Worm (Caenorhabditis elegans) whole organism, L2 larva: ENCODE measurements around the gene H17B01.2.

Experiments used
- C34F6.9 ChIP-seq: fragments of 150-350 bp; optimal IDR thresholded peaks from 2 replicates; lab custom pipeline; 2014; ENCODE audit warnings: missing biosample characterization, missing genetic modification characterization
- F13H6.1 ChIP-seq: sonication (generic microtip); optimal IDR thresholded peaks from 2 replicates; lab custom pipeline; 2016; ENCODE audit warnings: missing genetic modification characterization, missing compliant biosample characterization
- R02D3.7 ChIP-seq: fragments of 150-350 bp; optimal IDR thresholded peaks from 2 replicates; lab custom pipeline; 2014; ENCODE audit warnings: missing biosample characterization, missing genetic modification characterization
- Y55F3AM.14 ChIP-seq: fragments of 200-800 bp; sonication (Bioruptor generic); optimal IDR thresholded peaks from 2 replicates; lab custom pipeline; 2018; ENCODE audit warnings: mild to moderate bottlenecking, missing genetic modification characterization, missing compliant biosample characterization
- ama-1 ChIP-seq: fragments of 150-350 bp; optimal IDR thresholded peaks from 2 replicates; lab custom pipeline; 2018; ENCODE audit warnings: inconsistent platforms
- ceh-16 ChIP-seq: fragments of 150-350 bp; optimal IDR thresholded peaks from 2 replicates; lab custom pipeline; 2014; ENCODE audit warnings: missing biosample characterization, missing genetic modification characterization
- ceh-82 ChIP-seq: fragments of 150-350 bp; optimal IDR thresholded peaks from 2 replicates; lab custom pipeline; 2014; ENCODE audit warnings: missing biosample characterization, missing genetic modification characterization
- crh-2 ChIP-seq: sonication (generic microtip); optimal IDR thresholded peaks from 2 replicates; lab custom pipeline; 2017; ENCODE audit warnings: missing biosample characterization, missing genetic modification characterization
- dmd-4 ChIP-seq: sonication (generic microtip); optimal IDR thresholded peaks from 2 replicates; lab custom pipeline; 2017; ENCODE audit warnings: missing biosample characterization, missing genetic modification characterization
- elt-1 ChIP-seq: fragments of 150-350 bp; optimal IDR thresholded peaks from 2 replicates; lab custom pipeline; 2014; ENCODE audit warnings: missing biosample characterization, missing genetic modification characterization
- fos-1 ChIP-seq: fragments of 150-350 bp; optimal IDR thresholded peaks from 2 replicates; lab custom pipeline; 2014; ENCODE audit warnings: missing biosample characterization, missing genetic modification characterization
- gmeb-1 ChIP-seq: fragments of 150-350 bp; optimal IDR thresholded peaks from 2 replicates; lab custom pipeline; 2014; ENCODE audit warnings: missing biosample characterization, missing genetic modification characterization
- lin-11 ChIP-seq: fragments of 150-350 bp; sonication (generic microtip); optimal IDR thresholded peaks from 2 replicates; lab custom pipeline; 2014; ENCODE audit warnings: missing biosample characterization, missing genetic modification characterization, inconsistent platforms, mixed read lengths
- lin-13 ChIP-seq: fragments of 150-350 bp; optimal IDR thresholded peaks from 2 replicates; lab custom pipeline; 2014; ENCODE audit warnings: missing biosample characterization, missing genetic modification reagents, missing genetic modification characterization
- lsy-2 ChIP-seq, 2 experiments: fragments of 150-350 bp in 1 of 2; sonication (generic microtip) in 1 of 2; optimal IDR thresholded peaks; 2 replicates each; lab custom pipeline; 2014 to 2017; ENCODE audit warnings: missing biosample characterization in 2 of 2, missing genetic modification characterization in 2 of 2
- mab-5 ChIP-seq: fragments of 150-350 bp; optimal IDR thresholded peaks from 2 replicates; lab custom pipeline; 2014; ENCODE audit warnings: missing biosample characterization, missing genetic modification characterization
- mbf-1 ChIP-seq: sonication (generic microtip); optimal IDR thresholded peaks from 2 replicates; lab custom pipeline; 2017; ENCODE audit warnings: missing biosample characterization, missing genetic modification characterization
- mdl-1 ChIP-seq, 2 experiments: fragments of 150-350 bp in 1 of 2; sonication (generic microtip) in 1 of 2; optimal IDR thresholded peaks; 2 replicates each; lab custom pipeline; 2017; ENCODE audit warnings: missing biosample characterization in 2 of 2, missing genetic modification characterization in 2 of 2
- nhr-10 ChIP-seq: sonication (generic microtip); optimal IDR thresholded peaks from 2 replicates; lab custom pipeline; 2017; ENCODE audit warnings: missing biosample characterization, missing genetic modification characterization
- nhr-11 ChIP-seq: fragments of 150-350 bp; optimal IDR thresholded peaks from 2 replicates; lab custom pipeline; 2014; ENCODE audit warnings: missing biosample characterization, missing genetic modification characterization
- nhr-12 ChIP-seq: fragments of 150-350 bp; optimal IDR thresholded peaks from 2 replicates; lab custom pipeline; 2014; ENCODE audit warnings: missing biosample characterization, missing genetic modification characterization
- nhr-129 ChIP-seq: fragments of 150-350 bp; optimal IDR thresholded peaks from 2 replicates; lab custom pipeline; 2014; ENCODE audit warnings: missing biosample characterization, missing genetic modification characterization
- nhr-21 ChIP-seq: fragments of 150-350 bp; optimal IDR thresholded peaks from 2 replicates; lab custom pipeline; 2014; ENCODE audit warnings: missing biosample characterization, missing genetic modification characterization
- nhr-23 ChIP-seq: fragments of 150-350 bp; optimal IDR thresholded peaks from 2 replicates; lab custom pipeline; 2014; ENCODE audit warnings: missing biosample characterization, missing genetic modification reagents, missing genetic modification characterization
- nhr-237 ChIP-seq: fragments of 150-350 bp; optimal IDR thresholded peaks from 2 replicates; lab custom pipeline; 2014; ENCODE audit warnings: missing biosample characterization, missing genetic modification characterization
- nhr-6 ChIP-seq: fragments of 150-350 bp; optimal IDR thresholded peaks from 2 replicates; lab custom pipeline; 2014; ENCODE audit warnings: missing biosample characterization, missing genetic modification characterization
- nhr-77 ChIP-seq: fragments of 150-350 bp; optimal IDR thresholded peaks from 2 replicates; lab custom pipeline; 2014; ENCODE audit warnings: missing biosample characterization, missing genetic modification characterization
- peb-1 ChIP-seq: fragments of 150-350 bp; optimal IDR thresholded peaks from 2 replicates; lab custom pipeline; 2014; ENCODE audit warnings: missing biosample characterization, missing genetic modification characterization
- sem-4 ChIP-seq: fragments of 150-350 bp; optimal IDR thresholded peaks from 2 replicates; lab custom pipeline; 2014; ENCODE audit warnings: missing biosample characterization, missing genetic modification reagents, missing genetic modification characterization
- skn-1 ChIP-seq: sonication (generic microtip); optimal IDR thresholded peaks from 2 replicates; lab custom pipeline; 2017; ENCODE audit warnings: missing biosample characterization, missing genetic modification characterization
- sma-3 ChIP-seq: sonication (generic microtip); optimal IDR thresholded peaks from 2 replicates; lab custom pipeline; 2016; ENCODE audit warnings: missing genetic modification reagents, missing genetic modification characterization, missing compliant biosample characterization
- sma-9 ChIP-seq, 2 experiments: fragments of 150-350 bp in 1 of 2; sonication (generic microtip) in 1 of 2; optimal IDR thresholded peaks; 2 replicates each; lab custom pipeline; 2014 to 2016; ENCODE audit warnings: missing genetic modification characterization in 2 of 2, mild to moderate bottlenecking in 1 of 2, missing biosample characterization in 1 of 2, missing compliant biosample characterization in 1 of 2, missing genetic modification reagents in 1 of 2, moderate library complexity in 1 of 2
- snpc-4 ChIP-seq: fragments of 150-350 bp; optimal IDR thresholded peaks from 2 replicates; lab custom pipeline; 2014; ENCODE audit warnings: missing biosample characterization, missing genetic modification characterization
- unc-39 ChIP-seq: fragments of 150-350 bp; optimal IDR thresholded peaks from 2 replicates; lab custom pipeline; 2014; ENCODE audit warnings: missing biosample characterization, missing genetic modification characterization
- unc-55 ChIP-seq: fragments of 150-350 bp; sonication (generic microtip); optimal IDR thresholded peaks from 3 replicates; lab custom pipeline; 2014; ENCODE audit warnings: missing biosample characterization, missing genetic modification reagents, missing genetic modification characterization
- unc-62 ChIP-seq: fragments of 150-350 bp; optimal IDR thresholded peaks from 2 replicates; lab custom pipeline; 2014; ENCODE audit warnings: missing biosample characterization, missing genetic modification reagents, missing genetic modification characterization
- zag-1 ChIP-seq: fragments of 150-350 bp; optimal IDR thresholded peaks from 2 replicates; lab custom pipeline; 2014; ENCODE audit warnings: missing biosample characterization, missing genetic modification characterization
- ztf-1 ChIP-seq: fragments of 200-800 bp; sonication (Bioruptor generic); conservative IDR thresholded peaks from 2 replicates; pipeline ENCODE4 v1.3.6; 2022; ENCODE audit warnings: missing genetic modification characterization, missing compliant biosample characterization
- ztf-11 ChIP-seq: sonication (generic microtip); optimal IDR thresholded peaks from 2 replicates; lab custom pipeline; 2017; ENCODE audit warnings: missing biosample characterization, missing genetic modification characterization

Gene H17B01.2

ce11 chrII:1481660-1482059 lies 11.3 kb downstream of the H17B01.2 start:
- TF ChIP-seq elt-1 (no peak), unc-39 (tag; lab: Kevin White, UChicago) (no peak)

- no peak for TF ChIP-seq F13H6.1 (tag; lab: Kevin White, UChicago)
- TF ChIP-seq nhr-77 (tag; lab: Kevin White, UChicago): no peak
- no peak for TF ChIP-seq unc-39 (tag; lab: Kevin White, UChicago)
- TF ChIP-seq peb-1 (tag; lab: Kevin White, UChicago): no peak
- TF ChIP-seq gmeb-1 (tag; lab: Kevin White, UChicago): no peak
- TF ChIP-seq mbf-1: no peak
- no peak for TF ChIP-seq nhr-10 (tag; lab: Kevin White, UChicago)
- no peak for TF ChIP-seq lin-11
- TF ChIP-seq sma-3 (GFP tag; lab: Kevin White, UChicago): no peak
- no peak for TF ChIP-seq ztf-11
- no peak for TF ChIP-seq nhr-11
- TF ChIP-seq unc-55: no peak
Observed at ce11 chrII:1482419-1482818, 12.1 kb downstream of the H17B01.2 start.

- TF ChIP-seq ama-1 (lab: Kevin White, UChicago) (no peak), F13H6.1 (tag; lab: Kevin White, UChicago) (no peak), nhr-12 (tag; lab: Kevin White, UChicago) (no peak), dmd-4 (tag; lab: Kevin White, UChicago) (no peak), sma-3 (GFP tag; lab: Kevin White, UChicago) (no peak), snpc-4 (tag; lab: Kevin White, UChicago) (no peak), nhr-129 (tag; lab: Kevin White, UChicago) (no peak)
Observed at ce11 chrII:1490813-1491212, 20.4 kb downstream of the H17B01.2 start.

DNA sequence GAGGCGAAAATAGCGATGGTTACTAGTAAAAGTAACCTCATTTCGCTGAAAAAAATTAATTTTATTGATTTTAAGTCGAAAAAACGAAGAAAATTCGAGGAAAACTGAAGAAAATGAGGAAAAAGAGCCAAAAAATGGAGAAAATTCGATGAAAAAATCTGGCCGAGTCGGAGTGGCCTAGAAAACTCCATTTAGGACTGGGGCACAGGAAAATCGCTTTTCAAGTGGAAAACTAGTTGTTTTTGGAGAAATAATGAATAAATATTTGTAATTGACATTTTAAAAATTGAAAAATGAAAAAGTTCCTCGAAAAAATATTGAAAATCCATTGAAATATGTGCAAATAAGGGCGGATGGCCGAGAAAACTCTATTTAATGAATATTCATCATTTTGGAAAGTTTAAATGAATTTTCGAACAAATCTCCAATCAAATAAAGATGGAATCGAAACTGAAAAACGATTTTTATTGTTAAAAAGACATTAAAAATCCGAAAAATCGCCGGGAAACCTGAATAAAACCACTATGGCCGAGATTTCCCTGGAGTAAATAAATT lies 30.0 kb downstream of the H17B01.2 start, which contains the start of gene emc-1:
TSS of gene emc-1 (minus strand) at position 45 of the 555 bp plus-strand sequence.
- TF ChIP-seq unc-62 (GFP tag; lab: Kevin White, UChicago) (no peak), unc-55 (peak; percentile 8), C34F6.9 (tag; lab: Kevin White, UChicago) (peak; percentile 16), lin-11 (no peak), lsy-2 (tag; optimal IDR thresholded peaks at IDR 0.05; lab: Kevin White, UChicago) (peak in 1 of 2 experiments; percentile 22), ceh-16 (tag; lab: Kevin White, UChicago) (no peak), ceh-82 (tag; lab: Kevin White, UChicago) (no peak), sem-4 (tag; lab: Kevin White, UChicago) (no peak)

DNA sequence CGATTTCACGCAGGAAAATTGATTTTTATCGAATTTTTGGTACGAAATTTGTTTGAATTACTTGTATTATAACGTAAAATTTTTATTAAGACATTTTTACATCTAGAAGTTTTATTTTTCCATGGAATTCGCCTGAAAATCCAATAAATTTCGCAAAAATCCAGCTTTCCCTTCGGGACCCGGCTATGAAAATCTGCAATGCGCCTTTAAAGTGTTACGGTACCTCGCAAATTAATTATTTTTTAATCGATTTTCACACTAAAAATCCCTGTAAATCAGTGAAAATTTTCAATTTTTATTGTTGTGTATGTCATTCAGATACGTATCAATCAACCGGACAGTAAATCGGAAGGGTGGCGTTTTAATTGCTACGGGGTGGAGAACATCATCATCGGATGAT lies 30.6 kb downstream of the H17B01.2 start:
- TF ChIP-seq R02D3.7 (tag; lab: Kevin White, UChicago) (no peak), nhr-77 (tag; lab: Kevin White, UChicago) (no peak), peb-1 (tag; lab: Kevin White, UChicago) (no peak), F13H6.1 (tag; lab: Kevin White, UChicago) (no peak), fos-1 (no peak), nhr-10 (tag; lab: Kevin White, UChicago) (no peak), ama-1 (lab: Kevin White, UChicago) (no peak), nhr-129 (tag; lab: Kevin White, UChicago) (no peak), Y55F3AM.14 (no peak), ceh-16 (tag; lab: Kevin White, UChicago) (no peak), nhr-11 (no peak), crh-2 (tag; lab: Kevin White, UChicago) (no peak), mbf-1 (no peak), mdl-1 (tag; optimal IDR thresholded peaks at IDR 0.05; lab: Kevin White, UChicago) (no peak), nhr-12 (tag; lab: Kevin White, UChicago) (no peak), unc-62 (GFP tag; lab: Kevin White, UChicago) (no peak), dmd-4 (tag; lab: Kevin White, UChicago) (no peak)

ce11 chrII:1501614-1502355 lies 31.4 kb downstream of the H17B01.2 start:
- TF ChIP-seq fos-1 (no peak), ama-1 (lab: Kevin White, UChicago) (no peak), lin-13 (GFP tag; lab: Kevin White, UChicago) (no peak), nhr-23 (tag; lab: Kevin White, UChicago) (no peak), peb-1 (tag; lab: Kevin White, UChicago) (no peak), nhr-10 (tag; lab: Kevin White, UChicago) (no peak), sma-9 (GFP tag; optimal IDR thresholded peaks at IDR 0.05; lab: Kevin White, UChicago) (peak; percentile 75), sma-9 (tag; optimal IDR thresholded peaks at IDR 0.05; lab: Kevin White, UChicago) (no peak), nhr-6 (tag; lab: Kevin White, UChicago) (no peak), ztf-1 (no peak), nhr-21 (tag; lab: Kevin White, UChicago) (no peak), nhr-237 (tag; lab: Kevin White, UChicago) (no peak), snpc-4 (tag; lab: Kevin White, UChicago) (no peak), nhr-77 (tag; lab: Kevin White, UChicago) (no peak), unc-39 (tag; lab: Kevin White, UChicago) (no peak), nhr-129 (tag; lab: Kevin White, UChicago) (peak; percentile 96), skn-1 (no peak), zag-1 (no peak), mab-5 (tag; lab: Kevin White, UChicago) (no peak), elt-1 (no peak), ceh-16 (tag; lab: Kevin White, UChicago) (no peak), ztf-11 (no peak), ceh-82 (tag; lab: Kevin White, UChicago) (no peak)
